Worm (Caenorhabditis elegans) whole organism, L4 larva: Measurements from ENCODE around the gene cyp-35B3.

ENCODE experiments used
- F10B5.3 ChIP-seq: sonication (generic microtip); optimal IDR thresholded peaks from 2 replicates; lab custom pipeline; 2016; ENCODE audit warnings: mild to moderate bottlenecking, missing genetic modification characterization, missing compliant biosample characterization
- R02D3.7 ChIP-seq: fragments of 150-350 bp; sonication (generic microtip); optimal IDR thresholded peaks from 3 replicates; lab custom pipeline; 2014; ENCODE audit warnings: missing biosample characterization, missing genetic modification characterization
- T20F7.1 ChIP-seq: fragments of 200-800 bp; sonication (Bioruptor generic); optimal IDR thresholded peaks from 2 replicates; lab custom pipeline; 2018; ENCODE audit warnings: mild to moderate bottlenecking, missing genetic modification characterization, missing compliant biosample characterization
- Y105C5A.15 ChIP-seq: fragments of 200-800 bp; sonication (Bioruptor generic); IDR thresholded peaks from 2 replicates; pipeline ENCODE4 v1.3.6; 2022; ENCODE audit warnings: missing genetic modification characterization, missing compliant biosample characterization
- Y75B8A.6 ChIP-seq: fragments of 200-800 bp; sonication (Bioruptor generic); IDR thresholded peaks from 2 replicates; pipeline ENCODE4 v1.3.6; 2022; ENCODE audit warnings: missing genetic modification reagents, missing genetic modification characterization, missing compliant biosample characterization
- aha-1 ChIP-seq: fragments of 150-350 bp; peaks from one replicate; lab custom pipeline; 2014; ENCODE audit warnings: missing biosample characterization, missing genetic modification characterization
- aly-2 ChIP-seq: sonication (generic microtip); optimal IDR thresholded peaks from 2 replicates; lab custom pipeline; 2018; ENCODE audit warnings: missing biosample characterization, missing genetic modification characterization
- arid-1 ChIP-seq: fragments of 200-800 bp; sonication (Bioruptor generic); conservative IDR thresholded peaks from 2 replicates; pipeline ENCODE4 v1.3.6; 2022; ENCODE audit warnings: missing genetic modification reagents, missing genetic modification characterization, missing compliant biosample characterization
- attf-4 ChIP-seq: sonication (generic microtip); optimal IDR thresholded peaks from 3 replicates; lab custom pipeline; 2017; ENCODE audit warnings: missing biosample characterization, missing genetic modification characterization
- ceh-20 ChIP-seq: fragments of 200-800 bp; sonication (Bioruptor generic); IDR thresholded peaks from 2 replicates; pipeline ENCODE4 v1.3.6; 2022; ENCODE audit warnings: missing genetic modification reagents, missing genetic modification characterization, missing compliant biosample characterization
- ceh-28 ChIP-seq: fragments of 150-350 bp; optimal IDR thresholded peaks from 2 replicates; lab custom pipeline; 2014; ENCODE audit warnings: missing biosample characterization, missing genetic modification reagents, missing genetic modification characterization
- ceh-44 ChIP-seq: fragments of 200-800 bp; sonication (Bioruptor generic); IDR thresholded peaks from 2 replicates; pipeline ENCODE4 v1.3.6; 2022; ENCODE audit warnings: missing genetic modification reagents, missing genetic modification characterization, missing compliant biosample characterization
- dmd-6 ChIP-seq: fragments of 200-800 bp; sonication (Bioruptor generic); IDR thresholded peaks from 2 replicates; pipeline ENCODE4 v1.3.6; 2022; ENCODE audit warnings: missing genetic modification reagents, missing genetic modification characterization, missing compliant biosample characterization
- dmd-8 ChIP-seq: fragments of 200-800 bp; sonication (Bioruptor generic); IDR thresholded peaks from 2 replicates; pipeline ENCODE4 v1.3.6; 2022; ENCODE audit warnings: missing genetic modification characterization, missing compliant biosample characterization
- dmd-9 ChIP-seq: fragments of 200-800 bp; sonication (Bioruptor generic); IDR thresholded peaks from 2 replicates; pipeline ENCODE4 v1.3.6; 2022; ENCODE audit warnings: missing genetic modification reagents, missing genetic modification characterization, missing compliant biosample characterization
- dpl-1 ChIP-seq: fragments of 150-350 bp; optimal IDR thresholded peaks from 2 replicates; lab custom pipeline; 2014; ENCODE audit warnings: missing biosample characterization, missing genetic modification reagents, missing genetic modification characterization
- egl-43 ChIP-seq: fragments of 200-800 bp; sonication (Bioruptor generic); IDR thresholded peaks from 2 replicates; pipeline ENCODE4 v1.3.6; 2022; ENCODE audit warnings: missing genetic modification reagents, missing genetic modification characterization, missing compliant biosample characterization
- fkh-10 ChIP-seq: fragments of 150-350 bp; optimal IDR thresholded peaks from 2 replicates; lab custom pipeline; 2014; ENCODE audit warnings: missing biosample characterization, missing genetic modification reagents, missing genetic modification characterization
- fos-1 ChIP-seq: fragments of 150-350 bp; optimal IDR thresholded peaks from 2 replicates; lab custom pipeline; 2014; ENCODE audit warnings: missing biosample characterization, missing genetic modification characterization
- gei-8 ChIP-seq: fragments of 200-800 bp; sonication (Bioruptor generic); optimal IDR thresholded peaks from 2 replicates; lab custom pipeline; 2018; ENCODE audit warnings: mild to moderate bottlenecking, missing genetic modification characterization, missing compliant biosample characterization
- hif-1 ChIP-seq, 2 experiments: sonication (generic microtip); optimal IDR thresholded peaks; 2 replicates each; lab custom pipeline; 2016 to 2017; ENCODE audit warnings: missing compliant biosample characterization in 2 of 2, missing genetic modification characterization in 2 of 2, missing genetic modification reagents in 2 of 2, missing genotype in 2 of 2, mild to moderate bottlenecking in 1 of 2
- hlh-11 ChIP-seq: fragments of 200-800 bp; sonication (Bioruptor generic); optimal IDR thresholded peaks from 2 replicates; lab custom pipeline; 2018; ENCODE audit warnings: mild to moderate bottlenecking, missing genetic modification characterization, missing compliant biosample characterization
- lim-7 ChIP-seq: fragments of 200-800 bp; sonication (Bioruptor generic); IDR thresholded peaks from 2 replicates; pipeline ENCODE4 v1.3.6; 2022; ENCODE audit warnings: missing genetic modification characterization, missing compliant biosample characterization
- lin-13 ChIP-seq: fragments of 150-350 bp; optimal IDR thresholded peaks from 2 replicates; lab custom pipeline; 2014; ENCODE audit warnings: missing biosample characterization, missing genetic modification reagents, missing genetic modification characterization
- lin-15B ChIP-seq: fragments of 150-350 bp; sonication (generic microtip); optimal IDR thresholded peaks from 3 replicates; lab custom pipeline; 2014; ENCODE audit warnings: missing biosample characterization, missing genetic modification characterization
- lin-29 ChIP-seq: fragments of 200-800 bp; sonication (Bioruptor generic); IDR thresholded peaks from 2 replicates; pipeline ENCODE4 v1.3.6; 2022; ENCODE audit warnings: missing genetic modification reagents, missing genetic modification characterization, missing compliant biosample characterization
- lin-38 ChIP-seq: fragments of 200-800 bp; sonication (Bioruptor generic); IDR thresholded peaks from 2 replicates; pipeline ENCODE4 v1.3.6; 2022; ENCODE audit warnings: missing genetic modification reagents, missing genetic modification characterization, missing compliant biosample characterization
- lsy-2 ChIP-seq, 2 experiments: fragments of 150-350 bp in 1 of 2; sonication (generic microtip) in 1 of 2; optimal IDR thresholded peaks; 2 replicates each; lab custom pipeline; 2014 to 2017; ENCODE audit warnings: missing biosample characterization in 2 of 2, missing genetic modification characterization in 2 of 2
- madf-5 ChIP-seq, 2 experiments: fragments of 200-800 bp; sonication (Bioruptor generic); IDR thresholded peaks; 2 replicates each; pipeline ENCODE4 v1.3.6; 2022; ENCODE audit warnings: missing compliant biosample characterization in 2 of 2, missing genetic modification characterization in 2 of 2
- madf-9 ChIP-seq: fragments of 200-800 bp; sonication (Bioruptor generic); conservative IDR thresholded peaks from 2 replicates; pipeline ENCODE4 v1.3.6; 2022; ENCODE audit warnings: missing genetic modification reagents, missing genetic modification characterization, missing compliant biosample characterization
- mes-2 ChIP-seq: sonication (generic microtip); optimal IDR thresholded peaks from 2 replicates; lab custom pipeline; 2016; ENCODE audit warnings: missing genotype, mild to moderate bottlenecking, missing genetic modification characterization, missing compliant biosample characterization; ENCODE audit not compliant: poor library complexity, severe bottlenecking
- mxl-3 ChIP-seq: fragments of 200-800 bp; sonication (Bioruptor generic); optimal IDR thresholded peaks from 2 replicates; lab custom pipeline; 2018; ENCODE audit warnings: mild to moderate bottlenecking, missing genetic modification characterization, missing compliant biosample characterization
- nhr-25 ChIP-seq: sonication (generic microtip); optimal IDR thresholded peaks from 2 replicates; lab custom pipeline; 2017; ENCODE audit warnings: missing genetic modification characterization, mild to moderate bottlenecking, missing compliant biosample characterization, antibody characterized with exemption, moderate library complexity, borderline replicate concordance; ENCODE audit not compliant: insufficient read depth
- nhr-77 ChIP-seq: fragments of 150-350 bp; optimal IDR thresholded peaks from 2 replicates; lab custom pipeline; 2014; ENCODE audit warnings: missing biosample characterization, missing genetic modification characterization
- php-3 ChIP-seq: fragments of 200-800 bp; sonication (Bioruptor generic); IDR thresholded peaks from 2 replicates; pipeline ENCODE4 v1.3.6; 2022; ENCODE audit warnings: missing genetic modification reagents, missing genetic modification characterization, missing compliant biosample characterization
- pqm-1 ChIP-seq: sonication (generic microtip); optimal IDR thresholded peaks from 2 replicates; lab custom pipeline; 2017; ENCODE audit warnings: missing biosample characterization, missing genetic modification characterization
- sdz-12 ChIP-seq: fragments of 200-800 bp; sonication (Bioruptor generic); optimal IDR thresholded peaks from 2 replicates; lab custom pipeline; 2018; ENCODE audit warnings: mild to moderate bottlenecking, missing genetic modification characterization, missing compliant biosample characterization
- skn-1 ChIP-seq: fragments of 150-350 bp; optimal IDR thresholded peaks from 2 replicates; lab custom pipeline; 2014; ENCODE audit warnings: missing biosample characterization, missing genetic modification characterization
- unc-130 ChIP-seq: sonication (generic microtip); optimal IDR thresholded peaks from 2 replicates; lab custom pipeline; 2016; ENCODE audit warnings: missing genetic modification reagents, missing genetic modification characterization, missing compliant biosample characterization
- unc-39 ChIP-seq: sonication (generic microtip); optimal IDR thresholded peaks from 2 replicates; lab custom pipeline; 2017; ENCODE audit warnings: missing biosample characterization, missing genetic modification characterization
- unc-62 ChIP-seq, 3 experiments: fragments of 150-350 bp in 1 of 3; sonication (generic microtip); optimal IDR thresholded peaks in 2 of 3; peaks in 1 of 3; 1 replicate in 1 of 3; 2 replicates in 2 of 3; lab custom pipeline; 2014 to 2017; ENCODE audit warnings: missing biosample characterization in 3 of 3, missing genetic modification characterization in 3 of 3, missing genetic modification reagents in 3 of 3, missing genotype in 1 of 3
- vab-7 ChIP-seq: fragments of 200-800 bp; sonication (Bioruptor generic); IDR thresholded peaks from 2 replicates; pipeline ENCODE4 v1.3.6; 2022; ENCODE audit warnings: missing genetic modification reagents, missing genetic modification characterization, missing compliant biosample characterization
- zfp-3 ChIP-seq: fragments of 200-800 bp; sonication (Bioruptor generic); conservative IDR thresholded peaks from 2 replicates; pipeline ENCODE4 v1.3.6; 2022; ENCODE audit warnings: missing genetic modification reagents, missing genetic modification characterization, missing compliant biosample characterization
- zip-2 ChIP-seq: fragments of 150-350 bp; optimal IDR thresholded peaks from 2 replicates; lab custom pipeline; 2014; ENCODE audit warnings: missing biosample characterization, missing genetic modification characterization
- ztf-11 ChIP-seq: fragments of 150-350 bp; optimal IDR thresholded peaks from 2 replicates; lab custom pipeline; 2014; ENCODE audit warnings: missing biosample characterization, missing genetic modification characterization

cyp-35B3 gene

ce11 chrV:3980228-3980933 is 35.2 kb downstream of the cyp-35B3 start:
- TF ChIP-seq unc-62 (GFP tag; optimal IDR thresholded peaks at IDR 0.05 in 1 of 2; lab: Kevin White, UChicago): peak in 1 of 2 experiments; percentile 84
- no peak for TF ChIP-seq unc-62 (tag; optimal IDR thresholded peaks at IDR 0.05; lab: Kevin White, UChicago)
- TF ChIP-seq attf-4: no peak
- TF ChIP-seq R02D3.7 (tag; lab: Kevin White, UChicago): no peak
- peak; percentile 98 for TF ChIP-seq aha-1

DNA sequence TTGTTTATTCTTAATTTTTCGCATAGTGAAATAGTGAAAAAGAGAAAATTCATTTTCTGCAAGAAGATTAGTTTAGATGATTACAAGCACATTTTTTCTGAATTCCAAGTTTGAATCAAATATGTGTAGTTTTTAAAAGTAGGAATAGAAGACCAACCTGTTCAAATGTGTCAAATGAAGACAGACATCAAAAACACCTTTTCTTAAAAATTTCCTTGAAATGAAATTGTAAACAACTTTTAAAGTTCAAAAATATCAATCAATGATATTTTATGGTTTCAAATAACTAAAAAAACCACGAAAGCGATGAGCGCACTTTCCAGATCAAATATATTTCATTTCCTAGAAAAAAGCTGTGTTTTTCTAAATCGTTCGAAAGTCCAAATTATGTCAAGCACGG is 36.5 kb downstream of the cyp-35B3 start, which contains the start of gene nlp-30:
Gene nlp-30, plus strand, starts transcription at position 301 of the 400 bp plus-strand sequence.
- TF ChIP-seq dpl-1 (GFP tag; lab: Kevin White, UChicago) (no peak), aly-2 (no peak), zip-2 (tag; lab: Kevin White, UChicago) (no peak), unc-62 (GFP tag; optimal IDR thresholded peaks at IDR 0.05 in 1 of 2; lab: Kevin White, UChicago) (peak in 1 of 2 experiments; percentile 62), unc-62 (tag; optimal IDR thresholded peaks at IDR 0.05; lab: Kevin White, UChicago) (no peak), lsy-2 (tag; optimal IDR thresholded peaks at IDR 0.05; lab: Kevin White, UChicago) (no peak)

DNA sequence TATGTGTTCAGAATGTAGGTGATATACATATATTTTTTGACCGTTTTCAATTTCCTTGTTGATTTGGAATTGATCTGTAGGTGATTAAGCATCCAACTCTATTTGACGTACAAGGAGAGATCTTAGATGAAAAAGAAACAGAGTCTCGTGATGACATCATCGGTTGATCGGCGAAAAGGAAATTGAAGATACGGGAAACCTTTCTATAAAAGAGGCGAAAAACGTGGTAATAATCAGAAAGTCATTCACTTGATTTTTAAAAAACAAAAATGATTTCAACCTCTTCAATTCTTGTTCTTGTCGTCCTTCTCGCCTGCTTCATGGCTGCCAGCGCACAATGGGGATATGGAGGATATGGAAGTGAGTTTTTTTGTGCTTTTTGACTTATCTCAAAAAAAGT is 39.0 kb downstream of the cyp-35B3 start, which contains the start of gene nlp-29:
Gene nlp-29, plus strand, starts transcription at position 248 of the 400 bp plus-strand sequence.
- TF ChIP-seq mes-2: no peak
- peak; percentile 16; the same call in 1 of the 2 replicates for TF ChIP-seq dmd-6 (GFP tag; lab: Robert Waterston, UW)
- no peak for TF ChIP-seq gei-8 (GFP tag; lab: Kevin White, UChicago)
- no peak for TF ChIP-seq T20F7.1
- TF ChIP-seq lin-29 (GFP tag; lab: Robert Waterston, UW): no peak
- TF ChIP-seq R02D3.7 (tag; lab: Kevin White, UChicago): no peak
- no peak for TF ChIP-seq unc-130 (GFP tag; lab: Kevin White, UChicago)
- TF ChIP-seq Y105C5A.15 (GFP tag; lab: Robert Waterston, UW): no peak
- no peak for TF ChIP-seq lin-13 (GFP tag; lab: Kevin White, UChicago)
- TF ChIP-seq lim-7 (GFP tag; lab: Robert Waterston, UW): no peak
- peak; percentile 47 for TF ChIP-seq nhr-25 (tag; lab: Kevin White, UChicago)
- no peak for TF ChIP-seq madf-9 (GFP tag; lab: Robert Waterston, UW)
- no peak for TF ChIP-seq hlh-11 (tag; lab: Kevin White, UChicago)
- TF ChIP-seq lin-38 (GFP tag; lab: Robert Waterston, UW): no peak
- no peak for TF ChIP-seq fos-1
- TF ChIP-seq unc-62 (GFP tag; optimal IDR thresholded peaks at IDR 0.05 in 1 of 2; lab: Kevin White, UChicago): no peak
- no peak for TF ChIP-seq unc-62 (tag; optimal IDR thresholded peaks at IDR 0.05; lab: Kevin White, UChicago)
- no peak for TF ChIP-seq hif-1 (tag; optimal IDR thresholded peaks at IDR 0.05; lab: Kevin White, UChicago)
- TF ChIP-seq dmd-9 (GFP tag; lab: Robert Waterston, UW): no peak
- TF ChIP-seq lsy-2 (tag; optimal IDR thresholded peaks at IDR 0.05; lab: Kevin White, UChicago): peak in 1 of 2 experiments; percentile 2
- TF ChIP-seq zfp-3 (GFP tag; lab: Robert Waterston, UW): no peak
- no peak for TF ChIP-seq nhr-77 (tag; lab: Kevin White, UChicago)
- TF ChIP-seq lin-15B: no peak
- no peak for TF ChIP-seq ceh-44 (GFP tag; lab: Robert Waterston, UW)
- no peak for TF ChIP-seq pqm-1 (tag; lab: Kevin White, UChicago)
- TF ChIP-seq attf-4: no peak
- no peak for TF ChIP-seq egl-43 (GFP tag; lab: Robert Waterston, UW)
- no peak for TF ChIP-seq ztf-11 (tag; lab: Kevin White, UChicago)
- TF ChIP-seq madf-5 (GFP tag; IDR thresholded peaks at IDR 0.05; lab: Robert Waterston, UW): no peak
- TF ChIP-seq mxl-3 (GFP tag; lab: Kevin White, UChicago): peak; percentile 38
- no peak for TF ChIP-seq dmd-8 (GFP tag; lab: Robert Waterston, UW)
- no peak for TF ChIP-seq sdz-12 (GFP tag; lab: Kevin White, UChicago)
- no peak for TF ChIP-seq fkh-10 (GFP tag; lab: Kevin White, UChicago)
- no peak for TF ChIP-seq php-3
- no peak for TF ChIP-seq Y75B8A.6
- no peak for TF ChIP-seq vab-7 (GFP tag; lab: Robert Waterston, UW)
- no peak for TF ChIP-seq ceh-28 (tag; lab: Kevin White, UChicago)
- no peak for TF ChIP-seq arid-1
- no peak for TF ChIP-seq unc-39 (tag; lab: Kevin White, UChicago)
- TF ChIP-seq skn-1 (tag; lab: Kevin White, UChicago): no peak
- TF ChIP-seq F10B5.3 (tag; lab: Kevin White, UChicago): no peak
- no peak for TF ChIP-seq ceh-20 (GFP tag; lab: Robert Waterston, UW)
